Fruit fly (Drosophila melanogaster) whole organism, prepupa: ENCODE results near the gene CG32445.

Experiments used
- CG10631 ChIP-seq: fragments of 200-800 bp; sonication (Bioruptor generic); optimal IDR thresholded peaks from 2 replicates; lab custom pipeline; 2016; ENCODE audit warnings: missing biosample characterization, missing genetic modification characterization
- CG10669 ChIP-seq: fragments of 200-800 bp; sonication (Bioruptor generic); optimal IDR thresholded peaks from 3 replicates; lab custom pipeline; 2018; ENCODE audit warnings: missing biosample characterization, mild to moderate bottlenecking, missing genetic modification characterization, moderate library complexity
- CG11762 ChIP-seq: fragments of 200-800 bp; sonication (Bioruptor generic); optimal IDR thresholded peaks from 3 replicates; lab custom pipeline; 2016; ENCODE audit warnings: missing biosample characterization, missing genetic modification characterization; ENCODE audit not compliant: insufficient read depth
- CG11902 ChIP-seq: fragments of 200-800 bp; sonication (Bioruptor generic); optimal IDR thresholded peaks from 3 replicates; lab custom pipeline; 2016; ENCODE audit warnings: missing biosample characterization, missing genetic modification characterization
- CG15336 ChIP-seq: fragments of 200-800 bp; sonication (Bioruptor generic); IDR thresholded peaks from 2 replicates; pipeline ENCODE4 v1.3.6; 2022; ENCODE audit warnings: missing biosample characterization, missing genetic modification characterization
- CG1621 ChIP-seq: fragments of 200-800 bp; sonication (Bioruptor generic); optimal IDR thresholded peaks from 3 replicates; lab custom pipeline; 2018; ENCODE audit warnings: missing biosample characterization, mild to moderate bottlenecking, missing genetic modification characterization
- CG16779 ChIP-seq: fragments of 200-800 bp; sonication (Bioruptor generic); optimal IDR thresholded peaks from 3 replicates; lab custom pipeline; 2017; ENCODE audit warnings: missing biosample characterization, mild to moderate bottlenecking, missing genetic modification characterization
- CG3032 ChIP-seq: fragments of 200-800 bp; optimal IDR thresholded peaks from 2 replicates; lab custom pipeline; 2019; ENCODE audit warnings: missing biosample characterization, mild to moderate bottlenecking, missing genetic modification characterization, moderate library complexity
- CG31627 ChIP-seq: fragments of 200-800 bp; sonication (Bioruptor generic); optimal IDR thresholded peaks from 3 replicates; lab custom pipeline; 2016; ENCODE audit warnings: missing biosample characterization, missing genetic modification characterization
- CG34406 ChIP-seq: fragments of 200-800 bp; sonication (Bioruptor generic); optimal IDR thresholded peaks from 3 replicates; lab custom pipeline; 2016; ENCODE audit warnings: missing biosample characterization, missing genetic modification characterization
- CG3919 ChIP-seq: fragments of 200-800 bp; sonication (Bioruptor generic); optimal IDR thresholded peaks from 3 replicates; lab custom pipeline; 2016; ENCODE audit warnings: missing biosample characterization, missing genetic modification characterization
- CG4318 ChIP-seq: fragments of 200-800 bp; sonication (Bioruptor generic); optimal IDR thresholded peaks from 3 replicates; lab custom pipeline; 2017; ENCODE audit warnings: missing biosample characterization, mild to moderate bottlenecking, missing genetic modification characterization
- CG6163 ChIP-seq: fragments of 200-800 bp; sonication (Bioruptor generic); IDR thresholded peaks from 3 replicates; pipeline ENCODE4 v1.3.6; 2022; ENCODE audit warnings: missing biosample characterization, missing genetic modification characterization
- CG6276 ChIP-seq: fragments of 200-800 bp; sonication (Bioruptor generic); optimal IDR thresholded peaks from 2 replicates; lab custom pipeline; 2017; ENCODE audit warnings: missing biosample characterization, mild to moderate bottlenecking, missing genetic modification characterization
- CG6792 ChIP-seq: fragments of 200-800 bp; sonication (Bioruptor generic); optimal IDR thresholded peaks from 3 replicates; lab custom pipeline; 2016; ENCODE audit warnings: missing biosample characterization, missing genetic modification characterization
- CG6808 ChIP-seq: fragments of 200-800 bp; sonication (Bioruptor generic); optimal IDR thresholded peaks from 3 replicates; lab custom pipeline; 2017; ENCODE audit warnings: missing biosample characterization, missing genetic modification characterization, mild to moderate bottlenecking, moderate library complexity, missing genetic modification reagents
- CG6854 ChIP-seq: fragments of 200-800 bp; sonication (Bioruptor generic); optimal IDR thresholded peaks from 2 replicates; lab custom pipeline; 2017; ENCODE audit warnings: missing biosample characterization, mild to moderate bottlenecking, missing genetic modification characterization
- CG7368 ChIP-seq: fragments of 200-800 bp; sonication (Bioruptor generic); optimal IDR thresholded peaks from 3 replicates; lab custom pipeline; 2016; ENCODE audit warnings: missing biosample characterization, missing genetic modification characterization
- CG8119 ChIP-seq: fragments of 200-800 bp; sonication (Bioruptor generic); IDR thresholded peaks from 3 replicates; pipeline ENCODE4 v1.3.6; 2022; ENCODE audit warnings: missing biosample characterization, missing genetic modification characterization
- CG8319 ChIP-seq: fragments of 200-800 bp; sonication (Bioruptor generic); optimal IDR thresholded peaks from 3 replicates; lab custom pipeline; 2016; ENCODE audit warnings: missing biosample characterization, missing genetic modification characterization
- CG8632 ChIP-seq: fragments of 200-800 bp; sonication (Bioruptor generic); optimal IDR thresholded peaks from 3 replicates; lab custom pipeline; 2016; ENCODE audit warnings: missing biosample characterization, missing genetic modification characterization
- CG9139 ChIP-seq: fragments of 200-800 bp; sonication (Bioruptor generic); optimal IDR thresholded peaks from 3 replicates; lab custom pipeline; 2017; ENCODE audit warnings: missing biosample characterization, mild to moderate bottlenecking, missing genetic modification characterization
- Eip75B ChIP-seq: fragments of 200-800 bp; sonication (Bioruptor generic); optimal IDR thresholded peaks from 3 replicates; lab custom pipeline; 2016; ENCODE audit warnings: missing biosample characterization, missing genetic modification characterization
- Eip78C ChIP-seq: fragments of 200-800 bp; sonication (Bioruptor generic); peaks from one replicate; lab custom pipeline; 2016; ENCODE audit warnings: missing biosample characterization, missing genetic modification characterization
- Eip93F ChIP-seq: fragments of 200-800 bp; sonication (Bioruptor generic); optimal IDR thresholded peaks from 2 replicates; lab custom pipeline; 2016; ENCODE audit warnings: missing biosample characterization, mild to moderate bottlenecking, missing genetic modification characterization
- Ets21C ChIP-seq: fragments of 200-800 bp; sonication (Bioruptor generic); optimal IDR thresholded peaks from 3 replicates; lab custom pipeline; 2016; ENCODE audit warnings: missing biosample characterization, missing genetic modification characterization
- Ets96B ChIP-seq: fragments of 200-800 bp; optimal IDR thresholded peaks from 2 replicates; lab custom pipeline; 2019; ENCODE audit warnings: missing biosample characterization, mild to moderate bottlenecking, missing genetic modification characterization, moderate library complexity
- Gug ChIP-seq: fragments of 200-800 bp; sonication (Bioruptor generic); IDR thresholded peaks from 2 replicates; pipeline ENCODE4 v1.3.6; 2022; ENCODE audit warnings: missing biosample characterization, missing genetic modification characterization
- Hr38 ChIP-seq: sonication (Bioruptor generic); optimal IDR thresholded peaks from 2 replicates; lab custom pipeline; 2016; ENCODE audit warnings: missing biosample characterization, missing genetic modification characterization
- Hr39 ChIP-seq: fragments of 200-800 bp; sonication (Bioruptor generic); optimal IDR thresholded peaks from 2 replicates; lab custom pipeline; 2016; ENCODE audit warnings: missing biosample characterization, missing genetic modification characterization
- Hr4 ChIP-seq: fragments of 200-800 bp; sonication (Bioruptor generic); optimal IDR thresholded peaks from 3 replicates; lab custom pipeline; 2016; ENCODE audit warnings: missing biosample characterization, missing genetic modification characterization
- Met ChIP-seq: fragments of 200-800 bp; sonication (Bioruptor generic); optimal IDR thresholded peaks from 3 replicates; lab custom pipeline; 2016; ENCODE audit warnings: missing biosample characterization, missing genetic modification characterization
- OdsH ChIP-seq: fragments of 200-800 bp; sonication (Bioruptor generic); optimal IDR thresholded peaks from 3 replicates; lab custom pipeline; 2016; ENCODE audit warnings: missing biosample characterization, missing genetic modification characterization
- Smox ChIP-seq: fragments of 200-800 bp; sonication (Bioruptor generic); optimal IDR thresholded peaks from 3 replicates; lab custom pipeline; 2016; ENCODE audit warnings: missing biosample characterization, missing genetic modification characterization
- Sox102F ChIP-seq: fragments of 200-800 bp; sonication (Bioruptor generic); optimal IDR thresholded peaks from 2 replicates; lab custom pipeline; 2016; ENCODE audit warnings: missing biosample characterization, mild to moderate bottlenecking, missing genetic modification characterization
- Sox15 ChIP-seq: fragments of 200-800 bp; sonication (Bioruptor generic); optimal IDR thresholded peaks from 3 replicates; lab custom pipeline; 2016; ENCODE audit warnings: missing biosample characterization, missing genetic modification characterization
- achi ChIP-seq: fragments of 200-800 bp; sonication (Bioruptor generic); optimal IDR thresholded peaks from 3 replicates; lab custom pipeline; 2016; ENCODE audit warnings: missing biosample characterization, missing genetic modification characterization
- cyc ChIP-seq: fragments of 200-800 bp; sonication (Bioruptor generic); optimal IDR thresholded peaks from 3 replicates; lab custom pipeline; 2016; ENCODE audit warnings: missing biosample characterization, missing genetic modification characterization
- dsx ChIP-seq: fragments of 200-800 bp; optimal IDR thresholded peaks from 3 replicates; lab custom pipeline; 2019; ENCODE audit warnings: missing biosample characterization, mild to moderate bottlenecking, missing genetic modification characterization, moderate library complexity; ENCODE audit not compliant: poor library complexity, severe bottlenecking
- esn ChIP-seq: fragments of 200-800 bp; sonication (Bioruptor generic); optimal IDR thresholded peaks from 2 replicates; lab custom pipeline; 2016; ENCODE audit warnings: missing biosample characterization, mild to moderate bottlenecking, missing genetic modification characterization, moderate library complexity
- fd59A ChIP-seq: fragments of 200-800 bp; sonication (Bioruptor generic); optimal IDR thresholded peaks from 2 replicates; lab custom pipeline; 2017; ENCODE audit warnings: missing biosample characterization, mild to moderate bottlenecking, missing genetic modification characterization, missing genetic modification reagents
- fd85E ChIP-seq: fragments of 200-800 bp; sonication (Bioruptor generic); optimal IDR thresholded peaks from 3 replicates; lab custom pipeline; 2016; ENCODE audit warnings: missing biosample characterization, missing genetic modification characterization
- fkh ChIP-seq: fragments of 200-800 bp; sonication (Bioruptor generic); optimal IDR thresholded peaks from 3 replicates; lab custom pipeline; 2017; ENCODE audit warnings: missing biosample characterization, mild to moderate bottlenecking, missing genetic modification characterization, moderate library complexity
- lz ChIP-seq: fragments of 200-800 bp; sonication (Bioruptor generic); optimal IDR thresholded peaks from 3 replicates; lab custom pipeline; 2016; ENCODE audit warnings: missing biosample characterization, missing genetic modification characterization
- net ChIP-seq: fragments of 200-800 bp; sonication (Bioruptor generic); optimal IDR thresholded peaks from 3 replicates; lab custom pipeline; 2016; ENCODE audit warnings: missing biosample characterization, missing genetic modification characterization
- pdm3 ChIP-seq: fragments of 200-800 bp; sonication (Bioruptor generic); optimal IDR thresholded peaks from 3 replicates; lab custom pipeline; 2016; ENCODE audit warnings: missing biosample characterization, missing genetic modification characterization
- salr ChIP-seq, 2 experiments: fragments of 200-800 bp; sonication (Bioruptor generic); optimal IDR thresholded peaks; 3 replicates each; lab custom pipeline; 2016 to 2018; ENCODE audit warnings: missing biosample characterization in 2 of 2, missing genetic modification characterization in 2 of 2, mild to moderate bottlenecking in 1 of 2
- spab ChIP-seq: fragments of 200-800 bp; sonication (Bioruptor generic); optimal IDR thresholded peaks from 2 replicates; lab custom pipeline; 2017; ENCODE audit warnings: missing biosample characterization, mild to moderate bottlenecking, missing genetic modification characterization, missing genetic modification reagents
- ss ChIP-seq, 2 experiments: fragments of 200-800 bp; sonication (Bioruptor generic); optimal IDR thresholded peaks; 2 replicates in 1 of 2; 3 replicates in 1 of 2; lab custom pipeline; 2017 to 2018; ENCODE audit warnings: mild to moderate bottlenecking in 2 of 2, missing biosample characterization in 2 of 2, missing genetic modification characterization in 2 of 2, moderate library complexity in 1 of 2
- svp ChIP-seq: fragments of 200-800 bp; sonication (Bioruptor generic); peaks from one replicate; lab custom pipeline; 2016; ENCODE audit warnings: missing biosample characterization, missing genetic modification characterization
- topi ChIP-seq: fragments of 200-800 bp; sonication (Bioruptor generic); optimal IDR thresholded peaks from 3 replicates; lab custom pipeline; 2016; ENCODE audit warnings: missing biosample characterization, missing genetic modification characterization
- vri ChIP-seq: fragments of 200-800 bp; sonication (Bioruptor generic); optimal IDR thresholded peaks from 3 replicates; lab custom pipeline; 2016; ENCODE audit warnings: missing biosample characterization, mild to moderate bottlenecking, missing genetic modification characterization

Gene CG32445

DNA sequence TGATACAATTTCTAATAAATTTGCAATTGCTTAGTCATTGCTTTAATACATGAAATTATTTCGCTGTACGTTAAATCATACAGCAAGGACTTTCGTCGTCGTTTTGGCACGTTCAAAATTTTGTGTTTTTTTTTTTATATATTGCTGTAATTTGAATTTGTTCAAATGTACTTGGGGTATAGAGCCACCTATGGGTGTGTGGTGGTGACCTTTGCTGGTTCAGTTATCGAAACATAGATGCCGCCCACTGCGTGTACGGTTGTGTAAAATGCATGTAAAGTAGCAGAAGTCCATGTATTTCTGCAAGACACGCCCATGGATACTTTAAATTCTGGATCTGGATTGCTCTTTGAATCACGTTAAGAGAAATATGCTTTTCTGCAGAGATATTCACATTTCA, 34.9 kb upstream of the CG32445 start:
- TF ChIP-seq topi (GFP tag; lab: Kevin White, UChicago) (no peak), Smox (peak; percentile 6), Hr39 (GFP tag; lab: Kevin White, UChicago) (peak; percentile 69), fd85E (GFP tag; lab: Kevin White, UChicago) (no peak), OdsH (no peak), CG6792 (GFP tag; lab: Kevin White, UChicago) (no peak), ss (GFP tag; optimal IDR thresholded peaks at IDR 0.05; lab: Kevin White, UChicago) (no peak), Hr4 (GFP tag; lab: Kevin White, UChicago) (no peak), CG16779 (tag; lab: Kevin White, UChicago) (no peak), CG10631 (GFP tag; lab: Kevin White, UChicago) (no peak), Hr38 (GFP tag; lab: Kevin White, UChicago) (no peak), salr (GFP tag; optimal IDR thresholded peaks at IDR 0.05; lab: Kevin White, UChicago) (no peak), CG3032 (no peak), Eip75B (GFP tag; lab: Kevin White, UChicago) (no peak), CG4318 (no peak), CG6808 (GFP tag; lab: Kevin White, UChicago) (no peak), lz (GFP tag; lab: Kevin White, UChicago) (peak; percentile 36), Ets21C (GFP tag; lab: Kevin White, UChicago) (peak; percentile 37), CG15336 (GFP tag; lab: Robert Waterston, UW) (no peak), CG6163 (GFP tag; lab: Robert Waterston, UW) (no peak), spab (GFP tag; lab: Kevin White, UChicago) (no peak), dsx (GFP tag; lab: Kevin White, UChicago) (no peak), CG9139 (GFP tag; lab: Kevin White, UChicago) (no peak), net (no peak), Sox15 (GFP tag; lab: Kevin White, UChicago) (no peak), Eip78C (GFP tag; lab: Kevin White, UChicago) (no peak), fd59A (no peak), CG8119 (GFP tag; lab: Robert Waterston, UW) (no peak), pdm3 (peak; percentile 9), CG1621 (tag; lab: Kevin White, UChicago) (no peak), svp (GFP tag; lab: Kevin White, UChicago) (peak; percentile 77), CG3919 (GFP tag; lab: Kevin White, UChicago) (no peak), Sox102F (GFP tag; lab: Kevin White, UChicago) (no peak), cyc (GFP tag; lab: Kevin White, UChicago) (peak; percentile 61), CG11902 (no peak), CG11762 (no peak), CG8632 (GFP tag; lab: Kevin White, UChicago) (no peak), CG34406 (GFP tag; lab: Kevin White, UChicago) (no peak), CG10669 (GFP tag; lab: Kevin White, UChicago) (no peak), CG8319 (GFP tag; lab: Kevin White, UChicago) (no peak), fkh (GFP tag; lab: Kevin White, UChicago) (no peak), CG31627 (GFP tag; lab: Kevin White, UChicago) (peak; percentile 63), CG7368 (GFP tag; lab: Kevin White, UChicago) (no peak), achi (no peak), esn (GFP tag; lab: Kevin White, UChicago) (peak; percentile 43), Gug (GFP tag; lab: Robert Waterston, UW) (no peak), Met (GFP tag; lab: Kevin White, UChicago) (peak; percentile 23), Ets96B (tag; lab: Kevin White, UChicago) (no peak), CG6276 (no peak), CG6854 (GFP tag; lab: Kevin White, UChicago) (no peak), vri (no peak), Eip93F (GFP tag; lab: Kevin White, UChicago) (no peak)
